Fruit fly (Drosophila melanogaster) whole organism, embryonic: Measurements from ENCODE around the gene Rbp1-like.
A peak's percentile ranks its signal among the peaks of the same experiment; 100 is the strongest.

ENCODE experiments used
- Ada2b ChIP-seq: fragments of 200-800 bp; sonication (Bioruptor generic); IDR thresholded peaks from 2 replicates; pipeline ENCODE4 v1.3.6; 2022; ENCODE audit warnings: missing biosample characterization, missing genetic modification characterization
- Adf1 ChIP-seq: fragments of 200-800 bp; sonication (Bioruptor generic); IDR thresholded peaks from 2 replicates; pipeline ENCODE4 v1.3.6; 2022; ENCODE audit warnings: missing biosample characterization, missing genetic modification characterization
- CG10274 ChIP-seq: fragments of 200-800 bp; sonication (Bioruptor generic); optimal IDR thresholded peaks from 3 replicates; lab custom pipeline; 2017; ENCODE audit warnings: missing biosample characterization, mild to moderate bottlenecking, missing genetic modification characterization
- CG10321 ChIP-seq: fragments of 200-800 bp; sonication (Bioruptor generic); IDR thresholded peaks from 2 replicates; pipeline ENCODE4 v1.3.6; 2022; ENCODE audit warnings: missing biosample characterization, missing genetic modification characterization
- CG10366 ChIP-seq: fragments of 200-800 bp; sonication (Bioruptor generic); IDR thresholded peaks from 2 replicates; pipeline ENCODE4 v1.3.6; 2022; ENCODE audit warnings: missing biosample characterization, missing genetic modification characterization
- CG10431 ChIP-seq: fragments of 200-800 bp; sonication (Bioruptor generic); optimal IDR thresholded peaks from 3 replicates; lab custom pipeline; 2018; ENCODE audit warnings: missing biosample characterization, mild to moderate bottlenecking, missing genetic modification characterization
- CG12391 ChIP-seq: fragments of 200-800 bp; sonication (Bioruptor generic); optimal IDR thresholded peaks from 3 replicates; lab custom pipeline; 2018; ENCODE audit warnings: missing biosample characterization, mild to moderate bottlenecking, missing genetic modification characterization, moderate library complexity
- CG14014 ChIP-seq: fragments of 200-800 bp; sonication (Bioruptor generic); IDR thresholded peaks from 2 replicates; pipeline ENCODE4 v1.3.6; 2022; ENCODE audit warnings: missing biosample characterization, missing genetic modification characterization
- CG14667 ChIP-seq: fragments of 200-800 bp; sonication (Bioruptor generic); IDR thresholded peaks from 2 replicates; pipeline ENCODE4 v1.3.6; 2022; ENCODE audit warnings: missing biosample characterization, missing genetic modification characterization
- CG15269 ChIP-seq: fragments of 200-800 bp; sonication (Bioruptor generic); optimal IDR thresholded peaks from 2 replicates; lab custom pipeline; 2018; ENCODE audit warnings: missing biosample characterization, mild to moderate bottlenecking, missing genetic modification characterization, moderate library complexity
- CG17385 ChIP-seq: fragments of 200-800 bp; sonication (Bioruptor generic); optimal IDR thresholded peaks from 3 replicates; lab custom pipeline; 2018; ENCODE audit warnings: missing biosample characterization, mild to moderate bottlenecking, missing genetic modification characterization
- CG18262 ChIP-seq: fragments of 200-800 bp; optimal IDR thresholded peaks from 3 replicates; lab custom pipeline; 2019; ENCODE audit warnings: missing biosample characterization, mild to moderate bottlenecking, missing genetic modification characterization, moderate library complexity
- CG18599 ChIP-seq: fragments of 200-800 bp; sonication (Bioruptor generic); optimal IDR thresholded peaks from 3 replicates; lab custom pipeline; 2017; ENCODE audit warnings: missing biosample characterization, missing genetic modification characterization, mild to moderate bottlenecking, moderate library complexity, missing genetic modification reagents
- CG18619 ChIP-seq: fragments of 200-800 bp; sonication (Bioruptor generic); optimal IDR thresholded peaks from 3 replicates; lab custom pipeline; 2017; ENCODE audit warnings: missing biosample characterization, mild to moderate bottlenecking, missing genetic modification characterization
- CG18764 ChIP-seq: fragments of 200-800 bp; sonication (Bioruptor generic); optimal IDR thresholded peaks from 3 replicates; lab custom pipeline; 2016; ENCODE audit warnings: missing biosample characterization, missing genetic modification characterization
- CG2678 ChIP-seq: fragments of 200-800 bp; sonication (Bioruptor generic); optimal IDR thresholded peaks from 3 replicates; lab custom pipeline; 2019; ENCODE audit warnings: missing biosample characterization, mild to moderate bottlenecking, missing genetic modification characterization, moderate library complexity
- CG34422 ChIP-seq: fragments of 200-800 bp; sonication (Bioruptor generic); IDR thresholded peaks from 3 replicates; pipeline ENCODE4 v1.3.6; 2022; ENCODE audit warnings: missing biosample characterization, missing genetic modification characterization
- CG4404 ChIP-seq: fragments of 200-800 bp; sonication (Bioruptor generic); IDR thresholded peaks from 2 replicates; pipeline ENCODE4 v1.3.6; 2022; ENCODE audit warnings: missing biosample characterization, missing genetic modification characterization
- CG6689 ChIP-seq: fragments of 200-800 bp; sonication (Bioruptor generic); IDR thresholded peaks from 2 replicates; pipeline ENCODE4 v1.3.6; 2022; ENCODE audit warnings: missing biosample characterization, missing genetic modification characterization
- CG7786 ChIP-seq: fragments of 200-800 bp; sonication (Bioruptor generic); optimal IDR thresholded peaks from 2 replicates; lab custom pipeline; 2016; ENCODE audit warnings: missing biosample characterization, missing genetic modification characterization
- CG7928 ChIP-seq: fragments of 200-800 bp; sonication (Bioruptor generic); optimal IDR thresholded peaks from 2 replicates; lab custom pipeline; 2017; ENCODE audit warnings: missing biosample characterization, mild to moderate bottlenecking, missing genetic modification characterization
- CG9609 ChIP-seq: fragments of 200-800 bp; sonication (Bioruptor generic); optimal IDR thresholded peaks from 3 replicates; lab custom pipeline; 2016; ENCODE audit warnings: missing biosample characterization, missing genetic modification characterization
- CG9932 ChIP-seq: fragments of 200-800 bp; sonication (Bioruptor generic); IDR thresholded peaks from 2 replicates; pipeline ENCODE4 v1.3.6; 2022; ENCODE audit warnings: missing biosample characterization, missing genetic modification characterization
- CoRest ChIP-seq: fragments of 200-800 bp; sonication (Bioruptor generic); optimal IDR thresholded peaks from 3 replicates; lab custom pipeline; 2018; ENCODE audit warnings: missing biosample characterization, mild to moderate bottlenecking, missing genetic modification characterization, moderate library complexity
- D ChIP-seq, 2 experiments: fragments of 200-800 bp in 1 of 2; fragments of >200 bp in 1 of 2; sonication (Bioruptor generic) in 1 of 2; optimal IDR thresholded peaks; 2 replicates in 1 of 2; 3 replicates in 1 of 2; lab custom pipeline; 2017; ENCODE audit warnings: mild to moderate bottlenecking in 1 of 2, missing biosample characterization in 1 of 2, missing genetic modification characterization in 1 of 2, missing genetic modification reagents in 1 of 2
- Ets65A ChIP-seq: fragments of 200-800 bp; sonication (Bioruptor generic); peaks from one replicate; lab custom pipeline; 2016; ENCODE audit warnings: missing biosample characterization, missing genetic modification characterization
- Gsc ChIP-seq: fragments of 200-800 bp; sonication (Bioruptor generic); IDR thresholded peaks from 2 replicates; pipeline ENCODE4 v1.3.6; 2022; ENCODE audit warnings: missing biosample characterization, missing genetic modification characterization
- Hmr ChIP-seq: fragments of 200-800 bp; sonication (Bioruptor generic); optimal IDR thresholded peaks from 3 replicates; lab custom pipeline; 2017; ENCODE audit warnings: mild to moderate bottlenecking, missing biosample characterization, missing genetic modification reagents, missing genetic modification characterization
- Hr3 ChIP-seq: fragments of 200-800 bp; sonication (Bioruptor generic); optimal IDR thresholded peaks from 3 replicates; lab custom pipeline; 2016; ENCODE audit warnings: missing biosample characterization, missing genetic modification characterization
- Kr ChIP-seq: fragments of 200-800 bp; sonication (Bioruptor generic); optimal IDR thresholded peaks from 2 replicates; lab custom pipeline; 2017; ENCODE audit warnings: missing biosample characterization, mild to moderate bottlenecking, missing genetic modification characterization
- Lpt ChIP-seq: fragments of >200 bp; optimal IDR thresholded peaks from 2 replicates; lab custom pipeline; 2018; ENCODE audit warnings: missing biosample characterization, missing genetic modification characterization
- MBD-R2 ChIP-seq: fragments of 200-800 bp; sonication (Bioruptor generic); IDR thresholded peaks from 2 replicates; pipeline ENCODE4 v1.3.6; 2022; ENCODE audit warnings: missing biosample characterization, missing genetic modification characterization
- Meics ChIP-seq: fragments of 200-800 bp; sonication (Bioruptor generic); optimal IDR thresholded peaks from 2 replicates; lab custom pipeline; 2017; ENCODE audit warnings: missing biosample characterization, mild to moderate bottlenecking, missing genetic modification characterization
- NC2β ChIP-seq: fragments of 200-800 bp; sonication (Bioruptor generic); optimal IDR thresholded peaks from 2 replicates; lab custom pipeline; 2016; ENCODE audit warnings: missing biosample characterization, missing genetic modification characterization
- NK7.1 ChIP-seq: fragments of 200-800 bp; sonication (Bioruptor generic); optimal IDR thresholded peaks from 3 replicates; lab custom pipeline; 2016; ENCODE audit warnings: missing biosample characterization, missing genetic modification characterization
- Nf-YA ChIP-seq: fragments of 200-800 bp; sonication (Bioruptor generic); IDR thresholded peaks from 2 replicates; pipeline ENCODE4 v1.3.6; 2022; ENCODE audit warnings: missing biosample characterization, missing genetic modification characterization
- Opbp ChIP-seq: fragments of 200-800 bp; sonication (Bioruptor generic); IDR thresholded peaks from 3 replicates; pipeline ENCODE4 v1.3.6; 2022; ENCODE audit warnings: missing biosample characterization, missing genetic modification characterization; ENCODE audit not compliant: partially characterized antibody
- Optix ChIP-seq: fragments of 200-800 bp; sonication (Bioruptor generic); IDR thresholded peaks from 3 replicates; pipeline ENCODE4 v1.3.6; 2022; ENCODE audit warnings: missing biosample characterization, missing genetic modification characterization
- ase ChIP-seq: fragments of 200-800 bp; sonication (Bioruptor generic); IDR thresholded peaks from 3 replicates; pipeline ENCODE4 v1.3.6; 2022; ENCODE audit warnings: missing biosample characterization, missing genetic modification characterization
- br ChIP-seq: fragments of >200 bp; optimal IDR thresholded peaks from 2 replicates; lab custom pipeline; 2017
- btn ChIP-seq: fragments of 200-800 bp; sonication (Bioruptor generic); optimal IDR thresholded peaks from 2 replicates; lab custom pipeline; 2016; ENCODE audit warnings: missing biosample characterization, missing genetic modification characterization
- eve ChIP-seq, 2 experiments: fragments of >200 bp; optimal IDR thresholded peaks; 2 replicates each; lab custom pipeline; 2017; ENCODE audit warnings: missing biosample characterization in 2 of 2, missing genetic modification characterization in 2 of 2
- ham ChIP-seq: fragments of 200-800 bp; sonication (Bioruptor generic); IDR thresholded peaks from 2 replicates; pipeline ENCODE4 v1.3.6; 2022; ENCODE audit warnings: missing biosample characterization, missing genetic modification characterization
- mam ChIP-seq: fragments of 200-800 bp; sonication (Bioruptor generic); optimal IDR thresholded peaks from 3 replicates; lab custom pipeline; 2016; ENCODE audit warnings: missing biosample characterization, missing genetic modification characterization
- pzg ChIP-seq: fragments of 200-800 bp; sonication (Bioruptor generic); optimal IDR thresholded peaks from 3 replicates; lab custom pipeline; 2018; ENCODE audit warnings: missing biosample characterization, mild to moderate bottlenecking, missing genetic modification characterization, moderate library complexity
- ro ChIP-seq: fragments of 200-800 bp; sonication (Bioruptor generic); IDR thresholded peaks from 2 replicates; pipeline ENCODE4 v1.3.6; 2022; ENCODE audit warnings: missing biosample characterization, missing genetic modification characterization
- row ChIP-seq: fragments of 200-800 bp; sonication (Bioruptor generic); IDR thresholded peaks from 3 replicates; pipeline ENCODE4 v1.3.6; 2022; ENCODE audit warnings: missing biosample characterization, missing genetic modification characterization
- shn ChIP-seq: fragments of 200-800 bp; sonication (Bioruptor generic); optimal IDR thresholded peaks from 3 replicates; lab custom pipeline; 2016; ENCODE audit warnings: missing biosample characterization, missing genetic modification characterization
- sna ChIP-seq: fragments of 200-800 bp; sonication (Bioruptor generic); IDR thresholded peaks from 2 replicates; pipeline ENCODE4 v1.3.6; 2022; ENCODE audit warnings: missing biosample characterization, missing genetic modification characterization; ENCODE audit not compliant: partially characterized antibody
- tio ChIP-seq: fragments of 200-800 bp; sonication (Bioruptor generic); optimal IDR thresholded peaks from 2 replicates; lab custom pipeline; 2017; ENCODE audit warnings: missing biosample characterization, missing genetic modification characterization, inconsistent platforms
- vvl ChIP-seq: fragments of 200-800 bp; sonication (Bioruptor generic); IDR thresholded peaks from 2 replicates; pipeline ENCODE4 v1.3.6; 2022; ENCODE audit warnings: missing biosample characterization, missing genetic modification characterization

Rbp1-like gene

DNA sequence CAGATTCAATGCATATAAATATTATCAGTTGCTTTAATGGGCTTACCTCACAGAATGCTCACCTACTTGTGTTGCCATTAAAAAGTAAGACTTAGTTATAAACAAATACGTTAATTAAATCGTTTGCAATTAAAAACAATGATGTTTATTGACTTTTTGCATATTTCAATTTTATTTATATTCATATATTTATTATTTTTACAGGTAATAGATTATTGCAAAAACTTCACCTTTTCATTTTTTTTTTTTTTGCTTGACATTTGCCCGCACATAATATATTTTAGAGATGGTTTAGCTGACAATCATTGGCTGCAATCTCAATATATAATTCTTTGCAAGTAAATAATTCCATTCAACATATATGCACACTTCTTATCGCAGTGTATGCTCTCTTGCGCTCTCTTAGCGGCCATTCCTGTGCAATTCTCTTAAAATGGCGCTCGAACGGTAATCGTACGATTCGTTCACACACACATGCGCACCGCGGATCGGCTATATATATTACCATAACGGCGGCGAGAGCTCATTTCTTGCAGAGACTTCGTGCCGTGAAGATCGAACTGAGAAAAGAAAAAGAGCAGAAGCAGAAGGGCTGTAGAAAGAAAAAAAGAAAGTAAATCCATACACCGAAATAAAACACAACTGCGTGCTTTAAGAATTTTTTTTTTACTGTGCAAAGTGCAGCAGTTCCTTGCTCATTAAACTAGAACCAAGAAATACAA lies 11.9 kb upstream of the Rbp1-like start, which contains the start of gene Bcat (continued):
- TF ChIP-seq NK7.1 (GFP tag; lab: Kevin White, UChicago) (no peak), CG18599 (GFP tag; lab: Kevin White, UChicago) (peak; percentile 70), ase (no peak; the same call in 2 of the 3 replicates), CG14014 (no peak), MBD-R2 (GFP tag; lab: Robert Waterston, UW) (0 out of 2 replicates have a peak, but pooled peaks have one; percentile 14), CG7786 (GFP tag; lab: Kevin White, UChicago) (peak; percentile 19), mam (GFP tag; lab: Kevin White, UChicago) (peak; percentile 39), CG4404 (GFP tag; lab: Robert Waterston, UW) (0 out of 2 replicates have a peak, but pooled peaks have one; percentile 25), Ada2b (peak; percentile 32), shn (GFP tag; lab: Kevin White, UChicago) (no peak), CG10431 (GFP tag; lab: Kevin White, UChicago) (no peak), CG12391 (peak; percentile 73), row (GFP tag; lab: Robert Waterston, UW) (peak; percentile 76), Nf-YA (GFP tag; lab: Robert Waterston, UW) (no peak), CG7928 (peak; percentile 42), Ets65A (no peak), br (no peak), Optix (GFP tag; lab: Robert Waterston, UW) (no peak), Hmr (GFP tag; lab: Kevin White, UChicago) (peak; percentile 83), Kr (no peak), sna (GFP tag; lab: Robert Waterston, UW) (no peak), Meics (GFP tag; lab: Kevin White, UChicago) (peak; percentile 90), vvl (GFP tag; lab: Robert Waterston, UW) (peak; percentile 47), CG34422 (GFP tag; lab: Robert Waterston, UW) (no peak), NC2β (no peak), Hr3 (peak; percentile 72), CG9609 (GFP tag; lab: Kevin White, UChicago) (peak; percentile 24), Opbp (GFP tag; lab: Robert Waterston, UW) (no peak), eve (GFP tag; optimal IDR thresholded peaks at IDR 0.05; lab: Kevin White, UChicago) (no peak), ro (GFP tag; lab: Robert Waterston, UW) (no peak), Adf1 (no peak), CG18619 (GFP tag; lab: Kevin White, UChicago) (peak; percentile 86), CG10366 (GFP tag; lab: Robert Waterston, UW) (peak; percentile 35; the same call in 1 of the 2 replicates), pzg (GFP tag; lab: Kevin White, UChicago) (no peak), tio (GFP tag; lab: Kevin White, UChicago) (peak; percentile 62), CG2678 (tag; lab: Kevin White, UChicago) (peak; percentile 90), CG6689 (peak; percentile 74), CoRest (tag; lab: Kevin White, UChicago) (peak; percentile 89), ham (GFP tag; lab: Robert Waterston, UW) (no peak), CG18262 (tag; lab: Kevin White, UChicago) (peak; percentile 74), CG14667 (GFP tag; lab: Robert Waterston, UW) (no peak), Gsc (GFP tag; lab: Robert Waterston, UW) (no peak), CG15269 (tag; lab: Kevin White, UChicago) (peak; percentile 84), CG10274 (peak; percentile 77), CG9932 (peak; percentile 64), btn (GFP tag; lab: Kevin White, UChicago) (no peak), Lpt (GFP tag; lab: Kevin White, UChicago) (no peak), D (optimal IDR thresholded peaks at IDR 0.05; lab: Kevin White, UChicago) (no peak), D (GFP tag; optimal IDR thresholded peaks at IDR 0.05; lab: Kevin White, UChicago) (peak; percentile 40), CG17385 (GFP tag; lab: Kevin White, UChicago) (peak; percentile 74), CG10321 (GFP tag; lab: Robert Waterston, UW) (no peak), CG18764 (peak; percentile 24)
